Fruit fly (Drosophila melanogaster): ENCODE measurements around the gene CG11417.

DNA sequence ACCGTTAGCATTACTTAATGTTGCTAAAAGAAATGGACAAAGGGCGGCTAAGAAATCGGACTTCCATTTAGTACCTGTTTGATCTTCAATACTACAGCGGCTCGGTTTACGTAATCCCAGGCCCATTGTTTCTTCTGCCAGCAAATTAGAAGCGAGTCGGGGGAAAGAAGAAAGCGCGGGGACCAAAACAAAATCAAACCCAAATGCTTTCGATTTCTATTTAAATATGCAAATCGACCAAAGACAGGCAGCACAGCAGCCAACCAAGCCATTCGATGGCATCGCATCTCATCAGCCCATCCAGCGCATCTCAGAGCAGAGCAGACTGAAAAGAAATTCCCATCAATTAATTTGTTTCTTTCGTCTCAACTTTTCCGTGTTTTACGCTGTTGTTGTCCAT lies 41.3 kb upstream of the CG11417 start:
- no peak for TF ChIP-seq Xbp1 (GFP tag; optimal IDR thresholded peaks at IDR 0.05)
- TF ChIP-seq Mrtf (GFP tag; IDR thresholded peaks at IDR 0.05), result no peak
- TF ChIP-seq lola (GFP tag; optimal IDR thresholded peaks at IDR 0.05), result no peak
- no peak for TF ChIP-seq CG4404 (GFP tag; IDR thresholded peaks at IDR 0.05)
- TF ChIP-seq Sry-β (GFP tag; optimal IDR thresholded peaks at IDR 0.05), result no peak
